Worm (Caenorhabditis elegans): Measurements from ENCODE around the gene ugt-19.

The ugt-19 gene

ce11 chrIV:6079925-6080324 is at the start of gene ugt-19:
Gene ugt-19 (minus strand): TSS chrIV:6079952.
- TF ChIP-seq unc-62 (GFP tag; optimal IDR thresholded peaks at IDR 0.05), result no peak

DNA sequence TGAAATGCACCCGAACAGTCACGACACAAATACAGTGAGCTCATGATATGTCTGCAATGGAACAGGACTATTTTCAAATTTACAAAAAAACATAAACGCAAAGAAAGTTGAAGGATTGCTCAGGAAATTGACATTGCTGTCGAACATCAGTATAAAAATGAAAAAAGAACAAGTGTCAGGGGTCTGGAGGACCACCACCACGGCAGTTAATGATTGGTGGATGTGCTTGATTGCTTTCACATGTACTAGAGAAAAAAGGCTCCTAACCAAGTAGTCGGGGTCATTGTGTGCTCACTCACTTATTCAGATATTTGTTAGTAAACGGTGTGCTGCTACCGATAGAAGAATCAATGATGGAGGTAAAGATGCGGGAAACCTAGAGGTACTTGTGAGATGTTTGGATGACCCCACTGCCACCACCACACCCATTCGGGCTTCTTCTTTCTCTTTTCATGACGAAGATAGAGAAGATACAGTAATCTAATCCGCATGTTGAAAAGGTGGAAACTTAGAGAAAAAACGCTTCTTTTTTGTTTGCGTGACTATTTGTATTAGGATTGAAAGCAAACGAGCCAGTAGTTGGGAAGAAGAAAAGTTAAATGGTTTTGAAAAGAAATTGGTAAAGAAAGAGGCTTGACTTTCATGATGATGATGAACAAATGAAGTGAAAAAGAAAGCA is 47.6 kb upstream of the ugt-19 start, which contains the start of gene M03D4.4:
TSS of gene M03D4.4 (minus strand) at position 51 of the 679 bp plus-strand sequence.
- TF ChIP-seq unc-62 (GFP tag; optimal IDR thresholded peaks at IDR 0.05), result no peak

ce11 chrIV:6117741-6118265 is 38.1 kb upstream of the ugt-19 start, which contains the start of gene zen-4:
Gene zen-4 (plus strand): TSS chrIV:6118215.
- TF ChIP-seq unc-62 (GFP tag; optimal IDR thresholded peaks at IDR 0.05), result no peak

DNA sequence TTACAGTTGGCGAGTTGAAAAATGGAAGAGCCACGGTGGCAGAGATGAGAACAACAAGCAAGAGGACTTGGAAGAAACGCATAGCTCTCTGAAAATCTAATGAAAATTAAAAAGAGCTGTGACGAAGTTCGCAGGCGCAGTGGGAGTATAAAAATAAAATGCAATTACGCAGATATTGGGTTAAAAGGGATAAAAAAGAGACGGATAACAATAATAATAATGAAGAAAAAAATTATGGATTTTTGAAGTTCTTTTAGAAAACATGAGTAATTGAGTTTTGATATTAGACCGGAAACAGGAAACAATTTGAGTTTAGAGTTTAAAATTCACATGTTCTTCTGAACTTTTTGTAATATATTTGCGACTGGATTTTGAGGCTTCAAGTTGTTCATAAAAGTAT is 32.5 kb upstream of the ugt-19 start, which contains the start of gene M03D4.3:
TSS of gene M03D4.3 (minus strand) at position 101 of the 400 bp plus-strand sequence.
- TF ChIP-seq unc-62 (GFP tag; optimal IDR thresholded peaks at IDR 0.05), result no peak

- no peak for TF ChIP-seq unc-62 (GFP tag; optimal IDR thresholded peaks at IDR 0.05)
Observed at ce11 chrIV:6108665-6109064, 28.9 kb upstream of the ugt-19 start.

DNA sequence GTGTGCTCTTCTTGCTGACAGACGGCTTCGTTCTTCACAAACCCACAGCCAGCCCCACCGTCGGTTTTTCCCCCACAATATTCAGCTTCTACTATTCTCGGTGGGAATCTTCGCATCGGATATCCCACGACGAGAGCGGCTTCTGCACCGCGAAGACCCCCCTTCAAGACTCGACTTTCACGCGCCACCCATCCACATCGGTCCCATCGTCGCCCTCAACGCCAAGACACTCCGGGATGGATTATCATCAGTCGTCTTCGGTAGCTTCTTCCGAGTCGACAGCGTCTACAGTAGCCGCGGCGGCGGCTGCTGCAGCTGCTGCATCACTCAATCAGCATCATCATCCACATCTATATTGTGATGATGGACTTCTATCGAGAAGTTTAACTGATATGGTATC is 24.7 kb upstream of the ugt-19 start:
- no peak for TF ChIP-seq unc-62 (GFP tag; optimal IDR thresholded peaks at IDR 0.05)

DNA sequence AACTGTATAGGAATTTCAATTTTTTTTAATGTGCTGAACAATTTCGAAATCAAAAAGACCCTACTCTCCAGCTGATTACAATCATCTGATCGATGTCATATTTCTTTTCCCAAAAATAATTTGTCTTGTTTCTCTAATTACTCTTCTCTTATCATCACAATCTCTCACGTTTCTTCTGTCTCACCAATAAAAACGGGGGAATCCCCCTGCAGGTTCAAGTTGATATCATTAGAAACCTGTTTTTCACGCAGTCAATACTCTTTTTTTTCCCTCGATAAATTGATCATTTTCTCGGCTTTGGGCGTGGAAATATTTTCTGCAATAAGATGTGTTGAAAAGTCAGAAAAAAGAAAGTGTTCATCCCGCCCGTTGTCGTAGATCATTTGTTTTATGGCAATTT is 20.0 kb upstream of the ugt-19 start:
- TF ChIP-seq unc-62 (GFP tag; optimal IDR thresholded peaks at IDR 0.05), result no peak

- no peak for TF ChIP-seq unc-62 (GFP tag; optimal IDR thresholded peaks at IDR 0.05)
Observed at ce11 chrIV:6097040-6097928, 17.5 kb upstream of the ugt-19 start.

- no peak for TF ChIP-seq unc-62 (GFP tag; optimal IDR thresholded peaks at IDR 0.05)
Observed at ce11 chrIV:6095357-6095858, 15.7 kb upstream of the ugt-19 start, which contains the start of gene lag-1. Gene lag-1 (plus strand): TSS chrIV:6095407.

DNA sequence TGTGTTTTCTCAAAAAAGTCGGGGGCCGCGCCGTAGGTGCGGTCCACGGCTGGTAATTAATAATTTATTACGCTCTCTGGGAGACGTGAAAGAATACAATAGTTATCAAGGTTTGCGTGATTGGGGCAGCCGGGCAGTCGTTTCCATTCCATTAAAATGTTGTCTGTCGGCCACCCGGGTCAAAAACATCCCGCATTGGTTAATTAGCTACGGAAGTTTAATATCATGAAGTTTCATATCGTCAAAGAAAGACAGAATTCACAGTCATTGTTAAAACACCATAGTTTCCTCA is 14.5 kb upstream of the ugt-19 start:
- TF ChIP-seq unc-62 (GFP tag; optimal IDR thresholded peaks at IDR 0.05), result no peak

DNA sequence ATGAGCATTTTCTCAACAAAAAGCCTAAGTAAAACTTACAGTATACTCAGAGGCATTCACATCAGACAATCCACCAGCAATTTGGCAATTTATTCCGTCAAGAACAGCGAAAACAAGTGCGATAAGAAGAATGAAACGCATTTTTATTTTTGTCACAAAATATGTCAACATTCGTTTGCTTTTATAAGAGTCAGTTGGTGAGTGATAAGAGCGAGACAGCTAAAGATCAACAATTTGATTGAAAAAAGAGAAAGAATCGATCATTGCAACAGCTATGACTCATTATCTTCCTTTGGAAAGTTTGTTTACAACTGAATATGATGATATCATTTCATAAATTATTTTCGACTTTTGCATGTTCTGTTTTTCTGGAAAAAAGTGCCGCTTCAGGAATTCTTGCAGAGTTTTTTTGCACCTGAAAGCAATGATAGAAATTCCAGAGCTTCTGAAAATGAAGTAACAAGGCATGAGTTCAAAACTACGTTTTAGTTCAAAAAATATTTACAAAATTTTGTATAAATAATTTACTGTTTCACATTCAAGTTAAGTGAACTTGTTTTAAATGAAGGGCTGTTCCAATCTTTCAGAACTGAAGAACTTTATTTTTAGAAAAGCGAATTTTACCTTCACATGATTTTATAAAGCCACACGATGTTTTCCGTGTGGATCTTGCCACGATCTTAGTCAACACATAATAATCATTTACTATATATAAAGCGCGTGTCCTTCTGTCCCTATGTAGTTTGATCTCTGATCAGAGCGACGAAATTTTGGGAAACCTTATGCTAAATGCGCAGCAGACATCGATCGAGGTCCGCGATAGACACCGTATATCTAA is 13.9 kb upstream of the ugt-19 start, which contains the start of gene cpi-1:
TSS of gene cpi-1 (minus strand) at position 204 of the 838 bp plus-strand sequence.
- TF ChIP-seq unc-62 (GFP tag; optimal IDR thresholded peaks at IDR 0.05), result no peak

ce11 chrIV:6092313-6092712 is 12.6 kb upstream of the ugt-19 start, which contains the start of gene K08B4.7:
Gene K08B4.7 (minus strand): TSS chrIV:6092413.
- TF ChIP-seq unc-62 (GFP tag; optimal IDR thresholded peaks at IDR 0.05), result no peak

- no peak for TF ChIP-seq unc-62 (GFP tag; optimal IDR thresholded peaks at IDR 0.05)
Observed at ce11 chrIV:6086479-6086878, 6.7 kb upstream of the ugt-19 start.

ce11 chrIV:6083550-6084041 is 3.8 kb upstream of the ugt-19 start, which contains the start of gene ugt-20:
Gene ugt-20 (minus strand): TSS chrIV:6083600.
- no peak for TF ChIP-seq unc-62 (GFP tag; optimal IDR thresholded peaks at IDR 0.05)

ce11 chrIV:6076128-6076527 is 3.6 kb downstream of the ugt-19 start, which contains the start of gene cpg-20:
Gene cpg-20 (minus strand): TSS chrIV:6076228.
- TF ChIP-seq unc-62 (GFP tag; optimal IDR thresholded peaks at IDR 0.05), result no peak

Data from whole organism, dauer.